Worm (Caenorhabditis elegans) whole organism, L3 larva: Measurements from ENCODE around the gene nars-2.

Source experiments
- R02D3.7 ChIP-seq: fragments of 150-350 bp; optimal IDR thresholded peaks from 2 replicates; lab custom pipeline; 2014; ENCODE audit warnings: missing biosample characterization, missing genetic modification characterization
- ama-1 ChIP-seq: fragments of 150-350 bp; optimal IDR thresholded peaks from 2 replicates; lab custom pipeline; 2018
- ceh-28 ChIP-seq: fragments of 150-350 bp; optimal IDR thresholded peaks from 2 replicates; lab custom pipeline; 2014; ENCODE audit warnings: missing biosample characterization, missing genetic modification reagents, missing genetic modification characterization
- ceh-82 ChIP-seq: fragments of 150-350 bp; optimal IDR thresholded peaks from 2 replicates; lab custom pipeline; 2014; ENCODE audit warnings: missing biosample characterization, missing genetic modification characterization
- ceh-9 ChIP-seq: sonication (generic microtip); optimal IDR thresholded peaks from 2 replicates; lab custom pipeline; 2018; ENCODE audit warnings: missing biosample characterization, missing genetic modification characterization
- egl-5 ChIP-seq: fragments of 150-350 bp; optimal IDR thresholded peaks from 2 replicates; lab custom pipeline; 2017; ENCODE audit warnings: missing biosample characterization, missing genetic modification reagents, missing genetic modification characterization, inconsistent platforms
- elt-2 ChIP-seq: sonication (generic microtip); optimal IDR thresholded peaks from 2 replicates; lab custom pipeline; 2016; ENCODE audit warnings: missing genetic modification reagents, mild to moderate bottlenecking, missing genetic modification characterization, missing compliant biosample characterization
- fkh-10 ChIP-seq: sonication (generic microtip); optimal IDR thresholded peaks from 2 replicates; lab custom pipeline; 2017; ENCODE audit warnings: missing biosample characterization, missing genetic modification reagents, missing genetic modification characterization
- fkh-2 ChIP-seq: fragments of 150-350 bp; optimal IDR thresholded peaks from 2 replicates; lab custom pipeline; 2014; ENCODE audit warnings: missing biosample characterization, missing genetic modification reagents, missing genetic modification characterization
- hmg-11 ChIP-seq: sonication (generic microtip); optimal IDR thresholded peaks from 2 replicates; lab custom pipeline; 2016; ENCODE audit warnings: missing genetic modification characterization, missing compliant biosample characterization
- lin-15B ChIP-seq: fragments of 150-350 bp; optimal IDR thresholded peaks from 2 replicates; lab custom pipeline; 2014; ENCODE audit warnings: missing biosample characterization, missing genetic modification characterization
- lsy-12 ChIP-seq: sonication (generic microtip); optimal IDR thresholded peaks from 2 replicates; lab custom pipeline; 2016; ENCODE audit warnings: mild to moderate bottlenecking, missing genetic modification characterization, missing compliant biosample characterization
- mdl-1 ChIP-seq: fragments of 150-350 bp; optimal IDR thresholded peaks from 2 replicates; lab custom pipeline; 2014; ENCODE audit warnings: missing biosample characterization, missing genetic modification characterization
- mml-1 ChIP-seq: fragments of 150-350 bp; sonication (generic microtip); optimal IDR thresholded peaks from 3 replicates; lab custom pipeline; 2014; ENCODE audit warnings: missing biosample characterization, missing genetic modification characterization
- nfya-1 ChIP-seq: sonication (generic microtip); optimal IDR thresholded peaks from 2 replicates; lab custom pipeline; 2017; ENCODE audit warnings: missing genetic modification characterization, mild to moderate bottlenecking, missing compliant biosample characterization, antibody characterized with exemption, moderate library complexity; ENCODE audit not compliant: insufficient read depth
- nhr-12 ChIP-seq: fragments of 150-350 bp; optimal IDR thresholded peaks from 2 replicates; lab custom pipeline; 2014; ENCODE audit warnings: missing biosample characterization, missing genetic modification characterization
- nhr-23 ChIP-seq: fragments of 150-350 bp; optimal IDR thresholded peaks from 2 replicates; lab custom pipeline; 2014; ENCODE audit warnings: missing biosample characterization, missing genetic modification reagents, missing genetic modification characterization
- nhr-25 ChIP-seq: sonication (generic microtip); optimal IDR thresholded peaks from 2 replicates; lab custom pipeline; 2017; ENCODE audit warnings: missing biosample characterization, missing genetic modification characterization
- nhr-28 ChIP-seq: fragments of 150-350 bp; optimal IDR thresholded peaks from 2 replicates; lab custom pipeline; 2014; ENCODE audit warnings: missing biosample characterization, missing genetic modification characterization
- nhr-43 ChIP-seq: sonication (generic microtip); optimal IDR thresholded peaks from 2 replicates; lab custom pipeline; 2016; ENCODE audit warnings: mild to moderate bottlenecking, missing genetic modification characterization, missing compliant biosample characterization; ENCODE audit not compliant: poor library complexity, severe bottlenecking
- nhr-76 ChIP-seq: fragments of 150-350 bp; sonication (generic microtip); optimal IDR thresholded peaks from 5 replicates; lab custom pipeline; 2014; ENCODE audit warnings: missing biosample characterization, missing genetic modification characterization
- pha-4 ChIP-seq: fragments of 150-350 bp; optimal IDR thresholded peaks from 2 replicates; lab custom pipeline; 2014; ENCODE audit warnings: missing biosample characterization, missing genetic modification reagents, missing genetic modification characterization
- pqm-1 ChIP-seq: fragments of 150-350 bp; optimal IDR thresholded peaks from 2 replicates; lab custom pipeline; 2017; ENCODE audit warnings: missing biosample characterization, missing genetic modification characterization, inconsistent platforms
- sea-2 ChIP-seq: fragments of 150-350 bp; sonication (generic microtip); optimal IDR thresholded peaks from 4 replicates; lab custom pipeline; 2014; ENCODE audit warnings: missing biosample characterization, missing genetic modification reagents, missing genetic modification characterization
- skn-1 ChIP-seq: fragments of 150-350 bp; optimal IDR thresholded peaks from 2 replicates; lab custom pipeline; 2014; ENCODE audit warnings: missing biosample characterization, missing genetic modification characterization
- snpc-4 ChIP-seq: fragments of 150-350 bp; optimal IDR thresholded peaks from 2 replicates; lab custom pipeline; 2014; ENCODE audit warnings: missing biosample characterization, missing genetic modification characterization
- unc-39 ChIP-seq: sonication (generic microtip); optimal IDR thresholded peaks from 4 replicates; lab custom pipeline; 2017; ENCODE audit warnings: missing biosample characterization, missing genetic modification characterization
- unc-62 ChIP-seq: fragments of 150-350 bp; sonication (generic microtip); optimal IDR thresholded peaks from 4 replicates; lab custom pipeline; 2014; ENCODE audit warnings: missing biosample characterization, missing genetic modification reagents, missing genetic modification characterization
- zag-1 ChIP-seq: fragments of 150-350 bp; optimal IDR thresholded peaks from 2 replicates; lab custom pipeline; 2014; ENCODE audit warnings: missing biosample characterization, missing genetic modification characterization
- ztf-4 ChIP-seq: fragments of 150-350 bp; optimal IDR thresholded peaks from 2 replicates; lab custom pipeline; 2014; ENCODE audit warnings: missing biosample characterization, missing genetic modification characterization

Gene nars-2

ce11 chrIII:11456577-11456976, 44.0 kb downstream of the nars-2 start, which contains the start of gene plr-1:
Gene plr-1, plus strand, starts transcription at chrIII:11456877.
- TF ChIP-seq ceh-9 (tag; lab: Kevin White, UChicago) = no peak
- no peak for TF ChIP-seq lin-15B (tag; lab: Kevin White, UChicago)

DNA sequence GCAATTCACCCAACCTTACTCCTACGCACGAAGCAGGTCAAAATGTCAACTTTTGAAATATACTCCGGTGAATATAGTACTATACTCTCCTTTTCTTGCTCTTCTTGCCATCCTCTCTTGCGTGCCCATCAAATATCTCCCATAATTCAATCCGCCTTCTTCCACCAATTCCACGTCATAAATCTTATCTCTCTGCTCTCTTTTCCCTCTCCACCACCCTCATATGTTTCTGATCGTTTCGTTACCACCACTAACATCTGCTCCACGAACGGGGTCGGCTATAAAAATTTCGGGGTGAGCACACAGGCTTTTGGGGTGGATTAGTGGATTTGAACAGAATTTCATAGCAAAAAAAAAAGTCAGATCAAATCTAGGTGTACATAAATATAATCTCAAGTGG, 46.6 kb downstream of the nars-2 start:
- TF ChIP-seq lsy-12 (tag; lab: Kevin White, UChicago) (no peak), skn-1 (tag; lab: Kevin White, UChicago) (no peak), lin-15B (tag; lab: Kevin White, UChicago) (no peak), pqm-1 (tag; lab: Kevin White, UChicago) (no peak)
- TF ChIP-seq, all 47 proteins: peak for 0

ce11 chrIII:11452530-11452929, 48.0 kb downstream of the nars-2 start:
- TF ChIP-seq nhr-23 (tag; lab: Kevin White, UChicago) = no peak
- no peak for TF ChIP-seq ama-1 (lab: Kevin White, UChicago)
- no peak for TF ChIP-seq nhr-76
- no peak for TF ChIP-seq sea-2 (GFP tag; lab: Kevin White, UChicago)
- TF ChIP-seq ztf-4 (tag; lab: Kevin White, UChicago) = no peak
- TF ChIP-seq mdl-1 = no peak
- no peak for TF ChIP-seq unc-39 (tag; lab: Kevin White, UChicago)

- TF ChIP-seq ztf-4 (tag; lab: Kevin White, UChicago) (no peak), elt-2 (tag; lab: Kevin White, UChicago) (peak; percentile 16)
These were observed 49.2 kb downstream of the nars-2 start for ce11 chrIII:11451380-11451779.

DNA sequence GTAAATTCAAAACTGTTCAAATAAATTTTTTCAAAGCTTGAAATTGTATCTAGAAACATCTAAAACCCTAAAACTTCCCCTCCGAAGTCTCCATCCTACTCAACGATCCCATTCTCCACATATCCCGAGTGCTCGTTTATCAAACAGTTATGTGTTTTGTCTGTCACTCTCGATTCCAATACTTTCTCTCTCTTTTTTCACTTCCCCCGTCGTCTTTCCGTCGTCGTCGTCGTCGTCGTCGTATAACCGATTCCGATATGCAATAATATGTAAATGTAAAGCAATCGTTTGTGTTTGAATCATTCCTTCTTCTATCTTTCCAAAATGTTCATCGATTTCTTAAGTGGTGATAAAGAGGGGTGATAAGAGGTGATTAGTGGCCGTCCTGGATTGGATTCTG, 52.2 kb downstream of the nars-2 start:
- TF ChIP-seq unc-62 (GFP tag; lab: Kevin White, UChicago) (no peak), zag-1 (tag; lab: Kevin White, UChicago) (no peak), ztf-4 (tag; lab: Kevin White, UChicago) (no peak), egl-5 (tag; lab: Kevin White, UChicago) (peak; percentile 99)
- TF ChIP-seq, all 47 proteins: peak for 1

ce11 chrIII:11446826-11447225, 53.7 kb downstream of the nars-2 start:
- TF ChIP-seq unc-39 (tag; lab: Kevin White, UChicago) (no peak), nhr-28 (tag; lab: Kevin White, UChicago) (no peak), hmg-11 (tag; lab: Kevin White, UChicago) (no peak), ceh-9 (tag; lab: Kevin White, UChicago) (no peak), skn-1 (tag; lab: Kevin White, UChicago) (no peak), nhr-12 (tag; lab: Kevin White, UChicago) (no peak), nfya-1 (tag; lab: Kevin White, UChicago) (no peak), pha-4 (tag; lab: Kevin White, UChicago) (no peak), sea-2 (GFP tag; lab: Kevin White, UChicago) (no peak), fkh-10 (GFP tag; lab: Kevin White, UChicago) (no peak), nhr-43 (no peak), fkh-2 (no peak)

ce11 chrIII:11444796-11445386, 55.7 kb downstream of the nars-2 start:
- TF ChIP-seq nfya-1 (tag; lab: Kevin White, UChicago) (peak; percentile 56), ceh-28 (tag; lab: Kevin White, UChicago) (peak; percentile 69), snpc-4 (no peak), R02D3.7 (tag; lab: Kevin White, UChicago) (no peak), ceh-82 (no peak), elt-2 (tag; lab: Kevin White, UChicago) (peak; percentile 33), nhr-25 (tag; lab: Kevin White, UChicago) (peak; percentile 48), mml-1 (tag; lab: Kevin White, UChicago) (no peak), lin-15B (tag; lab: Kevin White, UChicago) (no peak), zag-1 (tag; lab: Kevin White, UChicago) (no peak), pha-4 (tag; lab: Kevin White, UChicago) (peak; percentile 92)
